Comparison of ENCODE assay signal across 4 fruit fly cellular contexts in genomic region chr4:1123769-1124493, dm6.
TF ChIP-seq lines count a peak whose summit lies in the region.

Gene Arf4, plus strand, starts transcription at chr4:1124167.

- TF ChIP-seq CTCF in whole organism, embryonic (GFP tag; optimal IDR thresholded peaks at IDR 0.05; lab: Kevin White, UChicago), result no peak

TF ChIP-seq in whole organism, adult, 20 proteins besides CTCF, POLR2A, EP300 and RAD21:
- TF ChIP-seq CG7101 (tag; optimal IDR thresholded peaks at IDR 0.05; lab: Kevin White, UChicago) (no peak), CG14711 (tag; optimal IDR thresholded peaks at IDR 0.05; lab: Kevin White, UChicago) (peak; percentile 12), bab1 (GFP tag; optimal IDR thresholded peaks at IDR 0.05; lab: Kevin White, UChicago) (peak; percentile 57)

TF ChIP-seq in whole organism, embryonic, 481 proteins besides CTCF, POLR2A, EP300 and RAD21 (continues in another document):
- TF ChIP-seq Kr (GFP tag; optimal IDR thresholded peaks at IDR 0.05; lab: Kevin White, UChicago) (no peak), CG18011 (GFP tag; optimal IDR thresholded peaks at IDR 0.05; lab: Kevin White, UChicago) (no peak), CG14965 (GFP tag; optimal IDR thresholded peaks at IDR 0.05; lab: Kevin White, UChicago; ENCODE audit: borderline replicate concordance) (no peak), GATAe (GFP tag; conservative IDR thresholded peaks at IDR 0.05; lab: Robert Waterston, UW) (no peak), br (optimal IDR thresholded peaks at IDR 0.05; lab: Kevin White, UChicago) (no peak), CG13296 (GFP tag; optimal IDR thresholded peaks at IDR 0.05; lab: Kevin White, UChicago) (no peak), bab2 (GFP tag; optimal IDR thresholded peaks at IDR 0.05; lab: Kevin White, UChicago) (no peak), Mad (GFP tag; optimal IDR thresholded peaks at IDR 0.05; lab: Kevin White, UChicago) (no peak), CG7928 (GFP tag; optimal IDR thresholded peaks at IDR 0.05; lab: Kevin White, UChicago) (no peak), bsh (GFP tag; optimal IDR thresholded peaks at IDR 0.05; lab: Kevin White, UChicago) (no peak), CG8944 (GFP tag; optimal IDR thresholded peaks at IDR 0.05; lab: Kevin White, UChicago) (no peak), otp (GFP tag; IDR thresholded peaks at IDR 0.05; lab: Robert Waterston, UW) (no peak), Med (GFP tag; lab: Kevin White, UChicago) (peak; percentile 63), CG7556 (GFP tag; optimal IDR thresholded peaks at IDR 0.05; lab: Kevin White, UChicago) (no peak), croc (GFP tag; conservative IDR thresholded peaks at IDR 0.05; lab: Robert Waterston, UW) (no peak), Dek (tag; optimal IDR thresholded peaks at IDR 0.05; lab: Kevin White, UChicago) (no peak), CG3847 (GFP tag; IDR thresholded peaks at IDR 0.05; lab: Robert Waterston, UW) (no peak), yki (optimal IDR thresholded peaks at IDR 0.05; lab: Kevin White, UChicago) (no peak), HHEX (GFP tag; optimal IDR thresholded peaks at IDR 0.05; lab: Kevin White, UChicago) (no peak), btn (GFP tag; optimal IDR thresholded peaks at IDR 0.05; lab: Kevin White, UChicago) (no peak), CG17829 (tag; optimal IDR thresholded peaks at IDR 0.05; lab: Kevin White, UChicago) (peak; percentile 2), CG12769 (tag; optimal IDR thresholded peaks at IDR 0.05; lab: Kevin White, UChicago) (no peak), CG7372 (GFP tag; IDR thresholded peaks at IDR 0.05; lab: Robert Waterston, UW) (no peak), CG4424 (GFP tag; optimal IDR thresholded peaks at IDR 0.05; lab: Kevin White, UChicago) (no peak), sens (GFP tag; lab: Kevin White, UChicago) (peak; percentile 73), Dad (GFP tag; optimal IDR thresholded peaks at IDR 0.05; lab: Kevin White, UChicago) (no peak), D (optimal IDR thresholded peaks at IDR 0.05; lab: Kevin White, UChicago) (no peak), D (GFP tag; optimal IDR thresholded peaks at IDR 0.05; lab: Kevin White, UChicago) (no peak), CG18262 (tag; optimal IDR thresholded peaks at IDR 0.05; lab: Kevin White, UChicago) (no peak), CG4328 (GFP tag; optimal IDR thresholded peaks at IDR 0.05; lab: Kevin White, UChicago) (no peak), CG4617 (GFP tag; optimal IDR thresholded peaks at IDR 0.05; lab: Kevin White, UChicago; ENCODE audit: borderline replicate concordance) (peak; percentile 56)

TF ChIP-seq in whole organism, prepupa, 60 proteins besides CTCF, POLR2A, EP300 and RAD21:
- TF ChIP-seq Eip78C (GFP tag; lab: Kevin White, UChicago), result peak; percentile 62
- TF ChIP-seq dsx (GFP tag; optimal IDR thresholded peaks at IDR 0.05; lab: Kevin White, UChicago; ENCODE audit: poor library complexity, severe bottlenecking), result no peak
- TF ChIP-seq pdm3 (GFP tag; optimal IDR thresholded peaks at IDR 0.05; lab: Kevin White, UChicago), result peak; percentile 1
- TF ChIP-seq Hr39 (GFP tag; optimal IDR thresholded peaks at IDR 0.05; lab: Kevin White, UChicago), result peak; percentile 16
- TF ChIP-seq Hr38 (GFP tag; optimal IDR thresholded peaks at IDR 0.05; lab: Kevin White, UChicago), result no peak
- TF ChIP-seq Ets21C (GFP tag; optimal IDR thresholded peaks at IDR 0.05; lab: Kevin White, UChicago), result peak; percentile 2
- TF ChIP-seq salr (GFP tag; optimal IDR thresholded peaks at IDR 0.05; lab: Kevin White, UChicago), result peak in 1 of 2 experiments; percentile 13
- TF ChIP-seq CG4318 (GFP tag; optimal IDR thresholded peaks at IDR 0.05; lab: Kevin White, UChicago), result peak; percentile 49
- TF ChIP-seq Sox15 (GFP tag; optimal IDR thresholded peaks at IDR 0.05; lab: Kevin White, UChicago), result peak; percentile 2
- no peak for TF ChIP-seq CG6163 (GFP tag; IDR thresholded peaks at IDR 0.05; lab: Robert Waterston, UW)
TF ChIP-seq in whole organism, prepupa: peak in this region for 7.

TF ChIP-seq in whole organism, wandering third instar larva, 38 proteins besides CTCF, POLR2A, EP300 and RAD21:
- TF ChIP-seq brk (GFP tag; optimal IDR thresholded peaks at IDR 0.05; lab: Kevin White, UChicago), result peak; percentile 32
- TF ChIP-seq woc (GFP tag; optimal IDR thresholded peaks at IDR 0.05; lab: Kevin White, UChicago), result peak; percentile 17
- TF ChIP-seq rgr (GFP tag; optimal IDR thresholded peaks at IDR 0.05; lab: Kevin White, UChicago), result no peak
- peak; percentile 24 for TF ChIP-seq Jra (GFP tag; optimal IDR thresholded peaks at IDR 0.05; lab: Kevin White, UChicago)
- TF ChIP-seq N (GFP tag; optimal IDR thresholded peaks at IDR 0.05; lab: Kevin White, UChicago), result peak; percentile 71
- no peak for TF ChIP-seq Sp1 (GFP tag; optimal IDR thresholded peaks at IDR 0.05; lab: Kevin White, UChicago)
- TF ChIP-seq CrebA (GFP tag; optimal IDR thresholded peaks at IDR 0.05; lab: Kevin White, UChicago; ENCODE audit: borderline replicate concordance), result no peak
- no peak for TF ChIP-seq Hr83 (GFP tag; optimal IDR thresholded peaks at IDR 0.05; lab: Kevin White, UChicago; ENCODE audit: poor library complexity, severe bottlenecking)
- TF ChIP-seq h (GFP tag; optimal IDR thresholded peaks at IDR 0.05; lab: Kevin White, UChicago), result no peak
- TF ChIP-seq fru (GFP tag; optimal IDR thresholded peaks at IDR 0.05; lab: Kevin White, UChicago), result no peak
- TF ChIP-seq br (GFP tag; optimal IDR thresholded peaks at IDR 0.05; lab: Kevin White, UChicago), result no peak
- no peak for TF ChIP-seq Dfd (GFP tag; optimal IDR thresholded peaks at IDR 0.05; lab: Kevin White, UChicago)
- TF ChIP-seq lola (GFP tag; optimal IDR thresholded peaks at IDR 0.05; lab: Kevin White, UChicago), result peak; percentile 43
- no peak for TF ChIP-seq Myc (optimal IDR thresholded peaks at IDR 0.05; lab: Kevin White, UChicago)
- no peak for TF ChIP-seq CG32264 (GFP tag; optimal IDR thresholded peaks at IDR 0.05; lab: Kevin White, UChicago)
- no peak for TF ChIP-seq sv (GFP tag; optimal IDR thresholded peaks at IDR 0.05; lab: Kevin White, UChicago)
- TF ChIP-seq dmrt93B (GFP tag; optimal IDR thresholded peaks at IDR 0.05; lab: Kevin White, UChicago), result no peak
- TF ChIP-seq GATAd (GFP tag; optimal IDR thresholded peaks at IDR 0.05; lab: Kevin White, UChicago), result no peak
- TF ChIP-seq dl (GFP tag; optimal IDR thresholded peaks at IDR 0.05; lab: Kevin White, UChicago; ENCODE audit: insufficient read depth in 1 of 2, partially characterized antibody in 2 of 2), result no peak
- no peak for TF ChIP-seq pan (optimal IDR thresholded peaks at IDR 0.05; lab: Kevin White, UChicago)
- TF ChIP-seq Hnf4 (GFP tag; optimal IDR thresholded peaks at IDR 0.05; lab: Kevin White, UChicago), result peak; percentile 15
